Worm (Caenorhabditis elegans): Measurements from ENCODE around the gene str-5.

DNA sequence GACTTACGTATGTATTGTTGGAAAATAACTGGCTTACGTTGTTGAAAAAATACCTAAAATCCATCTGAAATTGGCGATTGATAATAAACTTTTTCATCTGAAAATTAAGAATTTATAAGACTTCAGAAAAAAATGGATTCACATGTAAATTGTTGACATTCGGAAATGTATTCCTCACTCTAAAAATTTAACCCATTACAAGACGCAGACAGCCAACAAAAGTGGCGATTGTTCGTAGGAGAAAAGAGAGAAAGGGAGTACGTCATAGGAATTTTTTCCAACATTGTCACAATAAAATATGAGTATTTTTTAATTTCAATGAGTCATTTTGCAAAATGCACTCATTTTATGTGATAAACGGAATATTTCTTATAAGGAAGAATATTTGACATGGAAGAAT is 34.5 kb upstream of the str-5 start, which contains the start of gene Y6E2A.5:
- TF ChIP-seq cog-1 (tag; optimal IDR thresholded peaks at IDR 0.05), result no peak
- TF ChIP-seq klf-2 (GFP tag; conservative IDR thresholded peaks at IDR 0.05), result no peak
- no peak for TF ChIP-seq med-1 (GFP tag; optimal IDR thresholded peaks at IDR 0.05; ENCODE audit: insufficient read depth)
- TF ChIP-seq T22C8.4 (GFP tag; IDR thresholded peaks at IDR 0.05), result no peak

All from whole organism, midembryonic.